Worm (Caenorhabditis elegans): Measurements from ENCODE around the gene C14F11.7.

ce11 chrX:6239927-6240639 is 31.7 kb upstream of the C14F11.7 start:
- TF ChIP-seq him-1 (tag; optimal IDR thresholded peaks at IDR 0.05) (no peak), W03F9.2 (tag; optimal IDR thresholded peaks at IDR 0.05) (no peak)

Measured in whole organism, L4/young adult.